Worm (Caenorhabditis elegans) whole organism, L3 larva: ENCODE measurements around the gene hpo-19.

Source experiments
- ZK546.5 ChIP-seq: sonication (generic microtip); optimal IDR thresholded peaks from 2 replicates; lab custom pipeline; 2017; ENCODE audit warnings: missing biosample characterization, missing genetic modification characterization
- aly-2 ChIP-seq: fragments of 150-350 bp; optimal IDR thresholded peaks from 2 replicates; lab custom pipeline; 2014; ENCODE audit warnings: missing biosample characterization, missing genetic modification characterization
- ceh-28 ChIP-seq: fragments of 150-350 bp; optimal IDR thresholded peaks from 2 replicates; lab custom pipeline; 2014; ENCODE audit warnings: missing biosample characterization, missing genetic modification reagents, missing genetic modification characterization
- ceh-9 ChIP-seq: sonication (generic microtip); optimal IDR thresholded peaks from 2 replicates; lab custom pipeline; 2018; ENCODE audit warnings: missing biosample characterization, missing genetic modification characterization
- daf-12 ChIP-seq: fragments of 150-350 bp; optimal IDR thresholded peaks from 2 replicates; lab custom pipeline; 2014; ENCODE audit warnings: missing biosample characterization, missing genetic modification reagents, missing genetic modification characterization
- egl-27 ChIP-seq: sonication (generic microtip); optimal IDR thresholded peaks from 4 replicates; lab custom pipeline; 2017; ENCODE audit warnings: missing biosample characterization, missing genetic modification reagents, missing genetic modification characterization
- egl-5 ChIP-seq: fragments of 150-350 bp; optimal IDR thresholded peaks from 2 replicates; lab custom pipeline; 2017; ENCODE audit warnings: missing biosample characterization, missing genetic modification reagents, missing genetic modification characterization, inconsistent platforms
- elt-1 ChIP-seq: fragments of 150-350 bp; optimal IDR thresholded peaks from 2 replicates; lab custom pipeline; 2014; ENCODE audit warnings: missing biosample characterization, missing genetic modification characterization
- elt-2 ChIP-seq: sonication (generic microtip); optimal IDR thresholded peaks from 2 replicates; lab custom pipeline; 2016; ENCODE audit warnings: missing genetic modification reagents, mild to moderate bottlenecking, missing genetic modification characterization, missing compliant biosample characterization
- eor-1 ChIP-seq, 2 experiments: fragments of 150-350 bp; optimal IDR thresholded peaks; 2 replicates each; lab custom pipeline; 2014 to 2018; ENCODE audit warnings: missing biosample characterization in 2 of 2, missing genetic modification characterization in 2 of 2
- fkh-10 ChIP-seq: sonication (generic microtip); optimal IDR thresholded peaks from 2 replicates; lab custom pipeline; 2017; ENCODE audit warnings: missing biosample characterization, missing genetic modification reagents, missing genetic modification characterization
- fkh-2 ChIP-seq: fragments of 150-350 bp; optimal IDR thresholded peaks from 2 replicates; lab custom pipeline; 2014; ENCODE audit warnings: missing biosample characterization, missing genetic modification reagents, missing genetic modification characterization
- jun-1 ChIP-seq: fragments of 150-350 bp; optimal IDR thresholded peaks from 2 replicates; lab custom pipeline; 2014; ENCODE audit warnings: missing biosample characterization, missing genetic modification reagents, missing genetic modification characterization
- lin-15B ChIP-seq: fragments of 150-350 bp; optimal IDR thresholded peaks from 2 replicates; lab custom pipeline; 2014; ENCODE audit warnings: missing biosample characterization, missing genetic modification characterization
- lin-39 ChIP-seq: fragments of 150-350 bp; optimal IDR thresholded peaks from 2 replicates; lab custom pipeline; 2018; ENCODE audit warnings: missing biosample characterization, missing genetic modification reagents, missing genetic modification characterization
- mdl-1 ChIP-seq: fragments of 150-350 bp; optimal IDR thresholded peaks from 2 replicates; lab custom pipeline; 2014; ENCODE audit warnings: missing biosample characterization, missing genetic modification characterization
- mml-1 ChIP-seq: fragments of 150-350 bp; sonication (generic microtip); optimal IDR thresholded peaks from 3 replicates; lab custom pipeline; 2014; ENCODE audit warnings: missing biosample characterization, missing genetic modification characterization
- nfya-1 ChIP-seq: sonication (generic microtip); optimal IDR thresholded peaks from 2 replicates; lab custom pipeline; 2017; ENCODE audit warnings: missing genetic modification characterization, mild to moderate bottlenecking, missing compliant biosample characterization, antibody characterized with exemption, moderate library complexity; ENCODE audit not compliant: insufficient read depth
- nhr-23 ChIP-seq: fragments of 150-350 bp; optimal IDR thresholded peaks from 2 replicates; lab custom pipeline; 2014; ENCODE audit warnings: missing biosample characterization, missing genetic modification reagents, missing genetic modification characterization
- nhr-237 ChIP-seq: fragments of 150-350 bp; optimal IDR thresholded peaks from 2 replicates; lab custom pipeline; 2014; ENCODE audit warnings: missing biosample characterization, missing genetic modification characterization
- nhr-25 ChIP-seq: sonication (generic microtip); optimal IDR thresholded peaks from 2 replicates; lab custom pipeline; 2017; ENCODE audit warnings: missing biosample characterization, missing genetic modification characterization
- nhr-67 ChIP-seq: fragments of 150-350 bp; optimal IDR thresholded peaks from 2 replicates; lab custom pipeline; 2014; ENCODE audit warnings: missing biosample characterization, missing genetic modification characterization
- nhr-76 ChIP-seq: fragments of 150-350 bp; sonication (generic microtip); optimal IDR thresholded peaks from 5 replicates; lab custom pipeline; 2014; ENCODE audit warnings: missing biosample characterization, missing genetic modification characterization
- nhr-77 ChIP-seq: fragments of 150-350 bp; optimal IDR thresholded peaks from 2 replicates; lab custom pipeline; 2014; ENCODE audit warnings: missing biosample characterization, missing genetic modification characterization
- pha-4 ChIP-seq: fragments of 150-350 bp; optimal IDR thresholded peaks from 2 replicates; lab custom pipeline; 2014; ENCODE audit warnings: missing biosample characterization, missing genetic modification reagents, missing genetic modification characterization
- pqm-1 ChIP-seq: fragments of 150-350 bp; optimal IDR thresholded peaks from 2 replicates; lab custom pipeline; 2017; ENCODE audit warnings: missing biosample characterization, missing genetic modification characterization, inconsistent platforms
- sea-2 ChIP-seq: fragments of 150-350 bp; sonication (generic microtip); optimal IDR thresholded peaks from 4 replicates; lab custom pipeline; 2014; ENCODE audit warnings: missing biosample characterization, missing genetic modification reagents, missing genetic modification characterization
- skn-1 ChIP-seq: fragments of 150-350 bp; optimal IDR thresholded peaks from 2 replicates; lab custom pipeline; 2014; ENCODE audit warnings: missing biosample characterization, missing genetic modification characterization
- snpc-4 ChIP-seq: fragments of 150-350 bp; optimal IDR thresholded peaks from 2 replicates; lab custom pipeline; 2014; ENCODE audit warnings: missing biosample characterization, missing genetic modification characterization
- unc-39 ChIP-seq: sonication (generic microtip); optimal IDR thresholded peaks from 4 replicates; lab custom pipeline; 2017; ENCODE audit warnings: missing biosample characterization, missing genetic modification characterization
- unc-62 ChIP-seq: fragments of 150-350 bp; sonication (generic microtip); optimal IDR thresholded peaks from 4 replicates; lab custom pipeline; 2014; ENCODE audit warnings: missing biosample characterization, missing genetic modification reagents, missing genetic modification characterization
- zag-1 ChIP-seq: fragments of 150-350 bp; optimal IDR thresholded peaks from 2 replicates; lab custom pipeline; 2014; ENCODE audit warnings: missing biosample characterization, missing genetic modification characterization
- ztf-11 ChIP-seq: fragments of 150-350 bp; optimal IDR thresholded peaks from 2 replicates; lab custom pipeline; 2014; ENCODE audit warnings: missing biosample characterization, missing genetic modification characterization
- ztf-4 ChIP-seq: fragments of 150-350 bp; optimal IDR thresholded peaks from 2 replicates; lab custom pipeline; 2014; ENCODE audit warnings: missing biosample characterization, missing genetic modification characterization

The hpo-19 gene

ce11 chrV:6408733-6409227, 27.7 kb upstream of the hpo-19 start, which contains the start of gene bcf-1:
bcf-1 (minus strand) TSS chrV:6408783.
- TF ChIP-seq elt-2 (tag; lab: Kevin White, UChicago) (peak; percentile 63), pqm-1 (peak; percentile 3), nfya-1 (tag; lab: Kevin White, UChicago) (peak; percentile 21), sea-2 (GFP tag; lab: Kevin White, UChicago) (no peak)

- TF ChIP-seq elt-2 (tag; lab: Kevin White, UChicago) (peak; percentile 95), jun-1 (peak; percentile 7), ceh-28 (no peak), pqm-1 (peak; percentile 93)
- TF ChIP-seq, all 47 proteins: peak for 3
These were observed 25.3 kb upstream of the hpo-19 start for ce11 chrV:6411161-6411560.

- TF ChIP-seq aly-2 = no peak
- TF ChIP-seq nfya-1 (tag; lab: Kevin White, UChicago) = peak; percentile 27
- no peak for TF ChIP-seq eor-1 (tag; optimal IDR thresholded peaks at IDR 0.05; lab: Kevin White, UChicago)
- no peak for TF ChIP-seq nhr-67 (tag; lab: Kevin White, UChicago)
- no peak for TF ChIP-seq nhr-76 (tag; lab: Kevin White, UChicago)
- no peak for TF ChIP-seq nhr-23 (tag; lab: Kevin White, UChicago)
- no peak for TF ChIP-seq ztf-11 (tag; lab: Kevin White, UChicago)
- no peak for TF ChIP-seq mml-1 (tag; lab: Kevin White, UChicago)
- TF ChIP-seq nhr-25 (tag; lab: Kevin White, UChicago) = no peak
- TF ChIP-seq ceh-28 = no peak
- TF ChIP-seq lin-15B (tag; lab: Kevin White, UChicago) = no peak
- peak; percentile 67 for TF ChIP-seq jun-1
- TF ChIP-seq unc-62 (GFP tag; lab: Kevin White, UChicago) = no peak
- no peak for TF ChIP-seq daf-12 (tag; lab: Kevin White, UChicago)
- no peak for TF ChIP-seq fkh-2 (tag; lab: Kevin White, UChicago)
- no peak for TF ChIP-seq ceh-9 (tag; lab: Kevin White, UChicago)
- TF ChIP-seq egl-5 = no peak
- no peak for TF ChIP-seq unc-39
- no peak for TF ChIP-seq nhr-237 (tag; lab: Kevin White, UChicago)
- TF ChIP-seq ZK546.5 (tag; lab: Kevin White, UChicago) = no peak
- no peak for TF ChIP-seq skn-1 (tag; lab: Kevin White, UChicago)
- no peak for TF ChIP-seq ztf-4 (tag; lab: Kevin White, UChicago)
- no peak for TF ChIP-seq snpc-4 (tag; lab: Kevin White, UChicago)
- no peak for TF ChIP-seq egl-27 (tag; lab: Kevin White, UChicago)
- peak; percentile 99 for TF ChIP-seq elt-2 (tag; lab: Kevin White, UChicago)
- TF ChIP-seq sea-2 (GFP tag; lab: Kevin White, UChicago) = no peak
- TF ChIP-seq nhr-77 = no peak
- no peak for TF ChIP-seq fkh-10 (GFP tag; lab: Kevin White, UChicago)
- no peak for TF ChIP-seq pha-4 (tag; lab: Kevin White, UChicago)
- TF ChIP-seq pqm-1 = peak; percentile 88
These were observed 23.4 kb upstream of the hpo-19 start for ce11 chrV:6413057-6413456.

ce11 chrV:6414469-6414868, 22.0 kb upstream of the hpo-19 start:
- TF ChIP-seq aly-2 = no peak
- TF ChIP-seq pqm-1 = peak; percentile 37
- peak; percentile 74 for TF ChIP-seq elt-2 (tag; lab: Kevin White, UChicago)

ce11 chrV:6414985-6415384, 21.5 kb upstream of the hpo-19 start, which contains the start of gene cht-6:
cht-6 (plus strand) TSS chrV:6414993.
- no peak for TF ChIP-seq elt-1 (tag; lab: Kevin White, UChicago)
- no peak for TF ChIP-seq mdl-1 (tag; lab: Kevin White, UChicago)
- TF ChIP-seq egl-5 = no peak
- no peak for TF ChIP-seq lin-39 (tag; lab: Kevin White, UChicago)
- no peak for TF ChIP-seq daf-12 (tag; lab: Kevin White, UChicago)
- no peak for TF ChIP-seq fkh-2 (tag; lab: Kevin White, UChicago)
- TF ChIP-seq eor-1 (tag; optimal IDR thresholded peaks at IDR 0.05; lab: Kevin White, UChicago) = no peak
- TF ChIP-seq nhr-25 (tag; lab: Kevin White, UChicago) = no peak
- TF ChIP-seq zag-1 (tag; lab: Kevin White, UChicago) = no peak
- no peak for TF ChIP-seq nhr-237 (tag; lab: Kevin White, UChicago)
- TF ChIP-seq, all 47 proteins: peak for 0
